Worm (Caenorhabditis elegans) whole organism, late embryonic: ENCODE measurements around the gene inx-5.

Experiments
- elt-2 ChIP-seq: sonication (generic microtip); optimal IDR thresholded peaks from 2 replicates; lab custom pipeline; 2016; ENCODE audit warnings: missing genetic modification reagents, missing genetic modification characterization, missing compliant biosample characterization
- elt-4 ChIP-seq: sonication (generic microtip); optimal IDR thresholded peaks from 2 replicates; lab custom pipeline; 2016; ENCODE audit warnings: missing genetic modification characterization, missing compliant biosample characterization
- nhr-11 ChIP-seq: fragments of 150-350 bp; optimal IDR thresholded peaks from 2 replicates; lab custom pipeline; 2014; ENCODE audit warnings: missing biosample characterization, missing genetic modification characterization
- pag-3 ChIP-seq: sonication (generic microtip); optimal IDR thresholded peaks from 2 replicates; lab custom pipeline; 2016; ENCODE audit warnings: missing compliant biosample characterization, missing genetic modification characterization, borderline replicate concordance
- ref-2 ChIP-seq: sonication (generic microtip); optimal IDR thresholded peaks from 2 replicates; lab custom pipeline; 2016; ENCODE audit warnings: missing genetic modification characterization, missing compliant biosample characterization
- tbx-2 ChIP-seq: sonication (generic microtip); optimal IDR thresholded peaks from 2 replicates; lab custom pipeline; 2016; ENCODE audit warnings: missing genetic modification characterization, missing compliant biosample characterization
- tbx-7 ChIP-seq: sonication (generic microtip); optimal IDR thresholded peaks from 2 replicates; lab custom pipeline; 2016; ENCODE audit warnings: missing genotype, missing genetic modification characterization, missing compliant biosample characterization

- no peak for TF ChIP-seq tbx-7
- TF ChIP-seq elt-4 (tag; lab: Kevin White, UChicago): no peak
- TF ChIP-seq elt-2 (tag; lab: Kevin White, UChicago): no peak
- no peak for TF ChIP-seq nhr-11 (tag; lab: Kevin White, UChicago)
- TF ChIP-seq tbx-2: no peak
- no peak for TF ChIP-seq ref-2
- TF ChIP-seq pag-3 (tag; lab: Kevin White, UChicago): no peak
Observed at ce11 chrX:8327800-8328199, 25.6 kb upstream of the inx-5 start, which contains the start of gene F55E10.4.
